Fruit fly (Drosophila melanogaster) whole organism, embryonic: ENCODE data around the gene NetB.

Experiments used
- Abd-B ChIP-seq: fragments of 200-800 bp; sonication (Bioruptor generic); optimal IDR thresholded peaks from 2 replicates; lab custom pipeline; 2018; ENCODE audit warnings: missing biosample characterization, mild to moderate bottlenecking, missing genetic modification characterization, moderate library complexity
- Antp ChIP-seq: fragments of 200-800 bp; sonication (Bioruptor generic); optimal IDR thresholded peaks from 3 replicates; lab custom pipeline; 2016; ENCODE audit warnings: missing biosample characterization, missing genetic modification characterization
- Atf-2 ChIP-seq: fragments of 200-800 bp; sonication (Bioruptor generic); optimal IDR thresholded peaks from 2 replicates; lab custom pipeline; 2016; ENCODE audit warnings: missing biosample characterization, missing genetic modification characterization
- Awh ChIP-seq: fragments of 200-800 bp; sonication (Bioruptor generic); IDR thresholded peaks from 2 replicates; pipeline ENCODE4, ENCODE4 v1.3.6; 2022; ENCODE audit warnings: missing biosample characterization, missing genetic modification characterization
- CG10147 ChIP-seq: fragments of 200-800 bp; sonication (Bioruptor generic); optimal IDR thresholded peaks from 2 replicates; lab custom pipeline; 2019; ENCODE audit warnings: missing biosample characterization, mild to moderate bottlenecking, missing genetic modification characterization, moderate library complexity
- CG11560 ChIP-seq: fragments of 200-800 bp; sonication (Bioruptor generic); IDR thresholded peaks from 3 replicates; pipeline ENCODE4 v1.3.6; 2022; ENCODE audit warnings: missing biosample characterization, missing genetic modification characterization
- CG12659 ChIP-seq: fragments of 200-800 bp; sonication (Bioruptor generic); optimal IDR thresholded peaks from 3 replicates; lab custom pipeline; 2017; ENCODE audit warnings: mild to moderate bottlenecking, missing biosample characterization, missing genetic modification reagents, missing genetic modification characterization
- CG12769 ChIP-seq: fragments of 200-800 bp; sonication (Bioruptor generic); optimal IDR thresholded peaks from 2 replicates; lab custom pipeline; 2019; ENCODE audit warnings: missing biosample characterization, mild to moderate bottlenecking, missing genetic modification characterization, moderate library complexity
- CG15011 ChIP-seq: fragments of 200-800 bp; sonication (Bioruptor generic); optimal IDR thresholded peaks from 3 replicates; lab custom pipeline; 2018; ENCODE audit warnings: missing biosample characterization, mild to moderate bottlenecking, missing genetic modification characterization
- CG17328 ChIP-seq: fragments of 200-800 bp; sonication (Bioruptor generic); IDR thresholded peaks from 2 replicates; pipeline ENCODE4 v1.3.6; 2022; ENCODE audit warnings: missing biosample characterization, missing genetic modification characterization
- CG17361 ChIP-seq: fragments of 200-800 bp; sonication (Bioruptor generic); IDR thresholded peaks from 3 replicates; pipeline ENCODE4 v1.3.6; 2022; ENCODE audit warnings: missing biosample characterization, missing genetic modification characterization
- CG18011 ChIP-seq: fragments of 200-800 bp; sonication (Bioruptor generic); optimal IDR thresholded peaks from 2 replicates; lab custom pipeline; 2017; ENCODE audit warnings: missing biosample characterization, missing genetic modification characterization, mild to moderate bottlenecking, moderate library complexity, missing genotype
- CG18764 ChIP-seq: fragments of 200-800 bp; sonication (Bioruptor generic); optimal IDR thresholded peaks from 3 replicates; lab custom pipeline; 2016; ENCODE audit warnings: missing biosample characterization, missing genetic modification characterization
- CG30403 ChIP-seq: fragments of 200-800 bp; sonication (Bioruptor generic); optimal IDR thresholded peaks from 3 replicates; lab custom pipeline; 2016; ENCODE audit warnings: missing biosample characterization, missing genetic modification characterization
- CG31224 ChIP-seq: fragments of 200-800 bp; sonication (Bioruptor generic); IDR thresholded peaks from 2 replicates; pipeline ENCODE4 v1.3.6; 2022; ENCODE audit warnings: missing biosample characterization, missing genetic modification characterization
- CG3995 ChIP-seq: fragments of 200-800 bp; sonication (Bioruptor generic); optimal IDR thresholded peaks from 3 replicates; lab custom pipeline; 2016; ENCODE audit warnings: missing biosample characterization, missing genetic modification characterization
- CG4424 ChIP-seq: fragments of 200-800 bp; sonication (Bioruptor generic); optimal IDR thresholded peaks from 3 replicates; lab custom pipeline; 2016; ENCODE audit warnings: missing biosample characterization, missing genetic modification characterization
- CG4617 ChIP-seq: fragments of 200-800 bp; sonication (Bioruptor generic); optimal IDR thresholded peaks from 3 replicates; lab custom pipeline; 2016; ENCODE audit warnings: missing biosample characterization, missing genetic modification characterization, borderline replicate concordance
- CG6254 ChIP-seq: fragments of 200-800 bp; sonication (Bioruptor generic); optimal IDR thresholded peaks from 3 replicates; lab custom pipeline; 2017; ENCODE audit warnings: mild to moderate bottlenecking, missing biosample characterization, missing genetic modification reagents, missing genetic modification characterization
- CG7271 ChIP-seq: fragments of 200-800 bp; sonication (Bioruptor generic); optimal IDR thresholded peaks from 2 replicates; lab custom pipeline; 2018; ENCODE audit warnings: missing biosample characterization, mild to moderate bottlenecking, missing genetic modification characterization, moderate library complexity
- CG7786 ChIP-seq: fragments of 200-800 bp; sonication (Bioruptor generic); optimal IDR thresholded peaks from 2 replicates; lab custom pipeline; 2016; ENCODE audit warnings: missing biosample characterization, missing genetic modification characterization
- CG7928 ChIP-seq: fragments of 200-800 bp; sonication (Bioruptor generic); optimal IDR thresholded peaks from 2 replicates; lab custom pipeline; 2017; ENCODE audit warnings: missing biosample characterization, mild to moderate bottlenecking, missing genetic modification characterization
- CG8089 ChIP-seq: fragments of 200-800 bp; sonication (Bioruptor generic); optimal IDR thresholded peaks from 3 replicates; lab custom pipeline; 2016; ENCODE audit warnings: missing biosample characterization, missing genetic modification characterization
- CG8924 ChIP-seq: fragments of 200-800 bp; optimal IDR thresholded peaks from 3 replicates; lab custom pipeline; 2019; ENCODE audit warnings: missing biosample characterization, mild to moderate bottlenecking, missing genetic modification characterization, moderate library complexity
- CG9215 ChIP-seq: fragments of 200-800 bp; sonication (Bioruptor generic); IDR thresholded peaks from 2 replicates; pipeline ENCODE4 v1.3.6; 2022; ENCODE audit warnings: missing biosample characterization, missing genetic modification characterization
- CG9609 ChIP-seq: fragments of 200-800 bp; sonication (Bioruptor generic); optimal IDR thresholded peaks from 3 replicates; lab custom pipeline; 2016; ENCODE audit warnings: missing biosample characterization, missing genetic modification characterization
- D19A ChIP-seq: fragments of 200-800 bp; optimal IDR thresholded peaks from 3 replicates; lab custom pipeline; 2019; ENCODE audit warnings: missing biosample characterization, mild to moderate bottlenecking, missing genetic modification characterization, moderate library complexity
- Dll ChIP-seq: fragments of 200-800 bp; sonication (Bioruptor generic); IDR thresholded peaks from 4 replicates; pipeline ENCODE4 v1.3.6; 2022; ENCODE audit warnings: missing biosample characterization, missing genetic modification characterization; ENCODE audit not compliant: partially characterized antibody
- H2.0 ChIP-seq: fragments of 200-800 bp; sonication (Bioruptor generic); IDR thresholded peaks from 2 replicates; pipeline ENCODE4 v1.3.6; 2022; ENCODE audit warnings: missing biosample characterization, missing genetic modification characterization
- HmgZ ChIP-seq: fragments of 200-800 bp; sonication (Bioruptor generic); optimal IDR thresholded peaks from 2 replicates; lab custom pipeline; 2018; ENCODE audit warnings: missing biosample characterization, mild to moderate bottlenecking, missing genetic modification characterization
- Hr39 ChIP-seq: fragments of >200 bp; optimal IDR thresholded peaks from 2 replicates; lab custom pipeline; 2017
- Max ChIP-seq: fragments of 200-800 bp; sonication (Bioruptor generic); optimal IDR thresholded peaks from 2 replicates; lab custom pipeline; 2016; ENCODE audit warnings: missing biosample characterization, mild to moderate bottlenecking, missing genetic modification characterization
- Rfx ChIP-seq: fragments of 200-800 bp; sonication (Bioruptor generic); IDR thresholded peaks from 2 replicates; pipeline ENCODE4 v1.3.6; 2022; ENCODE audit warnings: missing biosample characterization, missing genetic modification characterization
- Six4 ChIP-seq: fragments of 200-800 bp; sonication (Bioruptor generic); optimal IDR thresholded peaks from 2 replicates; lab custom pipeline; 2016; ENCODE audit warnings: missing biosample characterization, missing genetic modification characterization
- Spps ChIP-seq: fragments of 200-800 bp; sonication (Bioruptor generic); optimal IDR thresholded peaks from 2 replicates; lab custom pipeline; 2018; ENCODE audit warnings: missing biosample characterization, mild to moderate bottlenecking, missing genetic modification characterization
- ap ChIP-seq: fragments of 200-800 bp; sonication (Bioruptor generic); IDR thresholded peaks from 2 replicates; pipeline ENCODE4 v1.3.6; 2022; ENCODE audit warnings: missing biosample characterization, missing genetic modification characterization
- crp ChIP-seq, 2 experiments: fragments of 200-800 bp; sonication (Bioruptor generic); optimal IDR thresholded peaks; 2 replicates in 1 of 2; 3 replicates in 1 of 2; lab custom pipeline; 2017; ENCODE audit warnings: missing biosample characterization in 2 of 2, missing genetic modification characterization in 2 of 2, mild to moderate bottlenecking in 1 of 2, moderate library complexity in 1 of 2
- ems ChIP-seq: fragments of 200-800 bp; sonication (Bioruptor generic); optimal IDR thresholded peaks from 3 replicates; lab custom pipeline; 2016; ENCODE audit warnings: missing biosample characterization, missing genetic modification characterization
- fd64A ChIP-seq: fragments of 200-800 bp; sonication (Bioruptor generic); optimal IDR thresholded peaks from 3 replicates; lab custom pipeline; 2018; ENCODE audit warnings: missing biosample characterization, mild to moderate bottlenecking, missing genetic modification characterization
- fru ChIP-seq: fragments of >200 bp; optimal IDR thresholded peaks from 2 replicates; lab custom pipeline; 2017
- ftz-f1 ChIP-seq: fragments of 200-800 bp; sonication (Bioruptor generic); optimal IDR thresholded peaks from 2 replicates; lab custom pipeline; 2016; ENCODE audit warnings: missing biosample characterization, missing genetic modification characterization
- fu2 ChIP-seq: fragments of 200-800 bp; sonication (Bioruptor generic); optimal IDR thresholded peaks from 2 replicates; lab custom pipeline; 2016; ENCODE audit warnings: missing biosample characterization, missing genetic modification characterization
- gcm ChIP-seq: fragments of 200-800 bp; sonication (Bioruptor generic); optimal IDR thresholded peaks from 2 replicates; lab custom pipeline; 2019; ENCODE audit warnings: missing biosample characterization, mild to moderate bottlenecking, missing genetic modification characterization, moderate library complexity
- gsb-n ChIP-seq: fragments of 200-800 bp; sonication (Bioruptor generic); optimal IDR thresholded peaks from 3 replicates; lab custom pipeline; 2018; ENCODE audit warnings: missing biosample characterization, mild to moderate bottlenecking, missing genetic modification characterization
- nerfin-2 ChIP-seq: fragments of 200-800 bp; sonication (Bioruptor generic); IDR thresholded peaks from 2 replicates; pipeline ENCODE4 v1.3.6; 2022; ENCODE audit warnings: missing biosample characterization, missing genetic modification characterization; ENCODE audit not compliant: partially characterized antibody
- sens ChIP-seq: fragments of 200-800 bp; sonication (Bioruptor generic); peaks from one replicate; lab custom pipeline; 2016; ENCODE audit warnings: missing biosample characterization, missing genetic modification characterization
- sens-2 ChIP-seq: fragments of 200-800 bp; sonication (Bioruptor generic); IDR thresholded peaks from 2 replicates; pipeline ENCODE4 v1.3.6; 2022; ENCODE audit warnings: missing biosample characterization, missing genetic modification characterization
- sqz ChIP-seq: fragments of 200-800 bp; sonication (Bioruptor generic); optimal IDR thresholded peaks from 3 replicates; lab custom pipeline; 2018; ENCODE audit warnings: missing biosample characterization, mild to moderate bottlenecking, missing genetic modification characterization
- sug ChIP-seq: fragments of 200-800 bp; optimal IDR thresholded peaks from 2 replicates; lab custom pipeline; 2019; ENCODE audit warnings: missing biosample characterization, mild to moderate bottlenecking, missing genetic modification characterization, moderate library complexity
- tap ChIP-seq: fragments of 200-800 bp; optimal IDR thresholded peaks from 3 replicates; lab custom pipeline; 2019; ENCODE audit warnings: missing biosample characterization, mild to moderate bottlenecking, missing genetic modification characterization, moderate library complexity
- twi ChIP-seq: fragments of 200-800 bp; optimal IDR thresholded peaks from 2 replicates; lab custom pipeline; 2019; ENCODE audit warnings: missing biosample characterization, mild to moderate bottlenecking, missing genetic modification characterization, moderate library complexity
- wor ChIP-seq: fragments of 200-800 bp; sonication (Bioruptor generic); IDR thresholded peaks from 2 replicates; pipeline ENCODE4 v1.3.6; 2022; ENCODE audit warnings: missing biosample characterization, missing genetic modification characterization

NetB gene

dm6 chrX:14743819-14744218 lies 5.4 kb downstream of the NetB start (continued):
- no peak for TF ChIP-seq Atf-2 (GFP tag; lab: Kevin White, UChicago)
- peak; percentile 53 for TF ChIP-seq D19A (tag; lab: Kevin White, UChicago)
- TF ChIP-seq crp (GFP tag; optimal IDR thresholded peaks at IDR 0.05; lab: Kevin White, UChicago): no peak
- peak; percentile 54 for TF ChIP-seq CG30403 (GFP tag; lab: Kevin White, UChicago)
- TF ChIP-seq CG9609 (GFP tag; lab: Kevin White, UChicago): no peak
- no peak for TF ChIP-seq ftz-f1 (GFP tag; lab: Kevin White, UChicago)
- no peak for TF ChIP-seq Hr39 (lab: Kevin White, UChicago)
- no peak for TF ChIP-seq CG18764 (GFP tag; lab: Kevin White, UChicago)
- TF ChIP-seq CG9215: peak; percentile 38
- peak; percentile 21 for TF ChIP-seq Spps (tag; lab: Kevin White, UChicago)
- TF ChIP-seq CG8089: no peak
- TF ChIP-seq CG4424 (GFP tag; lab: Kevin White, UChicago): peak; percentile 41
- no peak; the same call in 1 of the 2 replicates for TF ChIP-seq Rfx (GFP tag; lab: Robert Waterston, UW)
- peak; percentile 68 for TF ChIP-seq CG17361
- TF ChIP-seq wor: no peak
- no peak for TF ChIP-seq CG3995
- TF ChIP-seq sug (tag; lab: Kevin White, UChicago): no peak
- peak; percentile 56 for TF ChIP-seq CG8924 (tag; lab: Kevin White, UChicago)
- TF ChIP-seq Abd-B (GFP tag; lab: Kevin White, UChicago): peak; percentile 24
- TF ChIP-seq gsb-n (tag; lab: Kevin White, UChicago): peak; percentile 70
- no peak for TF ChIP-seq CG12769
- TF ChIP-seq CG18011 (GFP tag; lab: Kevin White, UChicago): no peak
- TF ChIP-seq ap (GFP tag; lab: Robert Waterston, UW): 0 out of 2 replicates have a peak, but pooled peaks have one; percentile 26
- peak; percentile 15 for TF ChIP-seq tap (tag; lab: Kevin White, UChicago)
- TF ChIP-seq fru (lab: Kevin White, UChicago): no peak
- TF ChIP-seq HmgZ: no peak
- peak; percentile 6 for TF ChIP-seq ems (GFP tag; lab: Kevin White, UChicago)
- no peak for TF ChIP-seq Antp
- peak; percentile 29 for TF ChIP-seq CG12659
- peak; percentile 92 for TF ChIP-seq sens (GFP tag; lab: Kevin White, UChicago)
- peak; percentile 27 for TF ChIP-seq Max (GFP tag; lab: Kevin White, UChicago)
- TF ChIP-seq nerfin-2: no peak
- no peak for TF ChIP-seq CG11560 (tag; lab: Robert Waterston, UW)
- TF ChIP-seq sqz (GFP tag; lab: Kevin White, UChicago): peak; percentile 62
- no peak for TF ChIP-seq Six4 (GFP tag; lab: Kevin White, UChicago)
- peak; percentile 29; the same call in 1 of the 2 replicates for TF ChIP-seq H2.0 (GFP tag; lab: Robert Waterston, UW)
- TF ChIP-seq CG7271 (tag; lab: Kevin White, UChicago): no peak
- no peak for TF ChIP-seq fu2
- no peak for TF ChIP-seq CG7786 (GFP tag; lab: Kevin White, UChicago)
- TF ChIP-seq CG15011 (GFP tag; lab: Kevin White, UChicago): peak; percentile 14
- TF ChIP-seq gcm (GFP tag; lab: Kevin White, UChicago): peak; percentile 38
- TF ChIP-seq Awh (GFP tag; lab: Robert Waterston, UW): 0 out of 2 replicates have a peak, but pooled peaks have one; percentile 25
- no peak for TF ChIP-seq Dll (GFP tag; lab: Robert Waterston, UW)
- peak; percentile 34 for TF ChIP-seq CG6254
- peak; percentile 66 for TF ChIP-seq CG17328 (GFP tag; lab: Robert Waterston, UW)
- TF ChIP-seq CG4617 (GFP tag; lab: Kevin White, UChicago): no peak
- TF ChIP-seq twi (tag; lab: Kevin White, UChicago): no peak
- TF ChIP-seq sens-2 (GFP tag; lab: Robert Waterston, UW): no peak
- TF ChIP-seq CG31224 (GFP tag; lab: Robert Waterston, UW): peak; percentile 12; the same call in 1 of the 2 replicates
- no peak for TF ChIP-seq fd64A
- peak; percentile 7 for TF ChIP-seq CG10147
- TF ChIP-seq CG7928 (GFP tag; lab: Kevin White, UChicago): no peak
